Worm (Caenorhabditis elegans) whole organism, L2 larva: ENCODE data around the gene hhat-1.

ENCODE experiments used
- F13H6.1 ChIP-seq: sonication (generic microtip); optimal IDR thresholded peaks from 2 replicates; lab custom pipeline; 2016; ENCODE audit warnings: missing genetic modification characterization, missing compliant biosample characterization
- R02D3.7 ChIP-seq: fragments of 150-350 bp; optimal IDR thresholded peaks from 2 replicates; lab custom pipeline; 2014; ENCODE audit warnings: missing biosample characterization, missing genetic modification characterization
- ZK546.5 ChIP-seq: sonication (generic microtip); optimal IDR thresholded peaks from 2 replicates; lab custom pipeline; 2017; ENCODE audit warnings: missing biosample characterization, missing genetic modification characterization
- alr-1 ChIP-seq: fragments of 150-350 bp; optimal IDR thresholded peaks from 2 replicates; lab custom pipeline; 2014; ENCODE audit warnings: missing biosample characterization, missing genetic modification characterization
- aly-2 ChIP-seq: fragments of 150-350 bp; optimal IDR thresholded peaks from 2 replicates; lab custom pipeline; 2014; ENCODE audit warnings: missing biosample characterization, missing genetic modification characterization
- blmp-1 ChIP-seq: sonication (generic microtip); optimal IDR thresholded peaks from 2 replicates; lab custom pipeline; 2017; ENCODE audit warnings: missing genetic modification characterization, mild to moderate bottlenecking, missing compliant biosample characterization, antibody characterized with exemption, moderate library complexity; ENCODE audit not compliant: insufficient read depth
- ceh-16 ChIP-seq: fragments of 150-350 bp; optimal IDR thresholded peaks from 2 replicates; lab custom pipeline; 2014; ENCODE audit warnings: missing biosample characterization, missing genetic modification characterization
- egl-27 ChIP-seq: sonication (generic microtip); optimal IDR thresholded peaks from 3 replicates; lab custom pipeline; 2017; ENCODE audit warnings: missing biosample characterization, missing genetic modification reagents, missing genetic modification characterization
- elt-3 ChIP-seq: sonication (generic microtip); optimal IDR thresholded peaks from 2 replicates; lab custom pipeline; 2017; ENCODE audit warnings: missing biosample characterization, missing genetic modification characterization
- gmeb-1 ChIP-seq: fragments of 150-350 bp; optimal IDR thresholded peaks from 2 replicates; lab custom pipeline; 2014; ENCODE audit warnings: missing biosample characterization, missing genetic modification characterization
- lin-13 ChIP-seq: fragments of 150-350 bp; optimal IDR thresholded peaks from 2 replicates; lab custom pipeline; 2014; ENCODE audit warnings: missing biosample characterization, missing genetic modification reagents, missing genetic modification characterization
- lsy-2 ChIP-seq, 2 experiments: fragments of 150-350 bp in 1 of 2; sonication (generic microtip) in 1 of 2; optimal IDR thresholded peaks; 2 replicates each; lab custom pipeline; 2014 to 2017; ENCODE audit warnings: missing biosample characterization in 2 of 2, missing genetic modification characterization in 2 of 2
- mab-5 ChIP-seq: fragments of 150-350 bp; optimal IDR thresholded peaks from 2 replicates; lab custom pipeline; 2014; ENCODE audit warnings: missing biosample characterization, missing genetic modification characterization
- mbf-1 ChIP-seq: sonication (generic microtip); optimal IDR thresholded peaks from 2 replicates; lab custom pipeline; 2017; ENCODE audit warnings: missing biosample characterization, missing genetic modification characterization
- mdl-1 ChIP-seq, 2 experiments: fragments of 150-350 bp in 1 of 2; sonication (generic microtip) in 1 of 2; optimal IDR thresholded peaks; 2 replicates each; lab custom pipeline; 2017; ENCODE audit warnings: missing biosample characterization in 2 of 2, missing genetic modification characterization in 2 of 2
- nhr-10 ChIP-seq: sonication (generic microtip); optimal IDR thresholded peaks from 2 replicates; lab custom pipeline; 2017; ENCODE audit warnings: missing biosample characterization, missing genetic modification characterization
- nhr-11 ChIP-seq: fragments of 150-350 bp; optimal IDR thresholded peaks from 2 replicates; lab custom pipeline; 2014; ENCODE audit warnings: missing biosample characterization, missing genetic modification characterization
- nhr-21 ChIP-seq: fragments of 150-350 bp; optimal IDR thresholded peaks from 2 replicates; lab custom pipeline; 2014; ENCODE audit warnings: missing biosample characterization, missing genetic modification characterization
- nhr-23 ChIP-seq: fragments of 150-350 bp; optimal IDR thresholded peaks from 2 replicates; lab custom pipeline; 2014; ENCODE audit warnings: missing biosample characterization, missing genetic modification reagents, missing genetic modification characterization
- nhr-77 ChIP-seq: fragments of 150-350 bp; optimal IDR thresholded peaks from 2 replicates; lab custom pipeline; 2014; ENCODE audit warnings: missing biosample characterization, missing genetic modification characterization
- peb-1 ChIP-seq: fragments of 150-350 bp; optimal IDR thresholded peaks from 2 replicates; lab custom pipeline; 2014; ENCODE audit warnings: missing biosample characterization, missing genetic modification characterization
- sem-4 ChIP-seq: fragments of 150-350 bp; optimal IDR thresholded peaks from 2 replicates; lab custom pipeline; 2014; ENCODE audit warnings: missing biosample characterization, missing genetic modification reagents, missing genetic modification characterization
- skn-1 ChIP-seq: sonication (generic microtip); optimal IDR thresholded peaks from 2 replicates; lab custom pipeline; 2017; ENCODE audit warnings: missing biosample characterization, missing genetic modification characterization
- sma-3 ChIP-seq: sonication (generic microtip); optimal IDR thresholded peaks from 2 replicates; lab custom pipeline; 2016; ENCODE audit warnings: missing genetic modification reagents, missing genetic modification characterization, missing compliant biosample characterization
- sma-9 ChIP-seq, 2 experiments: fragments of 150-350 bp in 1 of 2; sonication (generic microtip) in 1 of 2; optimal IDR thresholded peaks; 2 replicates each; lab custom pipeline; 2014 to 2016; ENCODE audit warnings: missing genetic modification characterization in 2 of 2, mild to moderate bottlenecking in 1 of 2, missing biosample characterization in 1 of 2, missing compliant biosample characterization in 1 of 2, missing genetic modification reagents in 1 of 2, moderate library complexity in 1 of 2
- snpc-4 ChIP-seq: fragments of 150-350 bp; optimal IDR thresholded peaks from 2 replicates; lab custom pipeline; 2014; ENCODE audit warnings: missing biosample characterization, missing genetic modification characterization
- unc-39 ChIP-seq: fragments of 150-350 bp; optimal IDR thresholded peaks from 2 replicates; lab custom pipeline; 2014; ENCODE audit warnings: missing biosample characterization, missing genetic modification characterization
- unc-55 ChIP-seq: fragments of 150-350 bp; sonication (generic microtip); optimal IDR thresholded peaks from 3 replicates; lab custom pipeline; 2014; ENCODE audit warnings: missing biosample characterization, missing genetic modification reagents, missing genetic modification characterization
- unc-62 ChIP-seq: fragments of 150-350 bp; optimal IDR thresholded peaks from 2 replicates; lab custom pipeline; 2014; ENCODE audit warnings: missing biosample characterization, missing genetic modification reagents, missing genetic modification characterization
- ztf-1 ChIP-seq: fragments of 200-800 bp; sonication (Bioruptor generic); conservative IDR thresholded peaks from 2 replicates; pipeline ENCODE4 v1.3.6; 2022; ENCODE audit warnings: missing genetic modification characterization, missing compliant biosample characterization
- ztf-11 ChIP-seq: sonication (generic microtip); optimal IDR thresholded peaks from 2 replicates; lab custom pipeline; 2017; ENCODE audit warnings: missing biosample characterization, missing genetic modification characterization
- ztf-4 ChIP-seq: fragments of 150-350 bp; optimal IDR thresholded peaks from 2 replicates; lab custom pipeline; 2014; ENCODE audit warnings: missing biosample characterization, missing genetic modification characterization

Gene hhat-1

ce11 chrII:14700096-14700495 is 21.8 kb downstream of the hhat-1 start:
- peak; percentile 1 for TF ChIP-seq nhr-21 (tag; lab: Kevin White, UChicago)
- no peak for TF ChIP-seq ztf-4 (tag; lab: Kevin White, UChicago)
- TF ChIP-seq, all 48 proteins: peak for 1

ce11 chrII:14701581-14701980 is 23.3 kb downstream of the hhat-1 start:
- no peak for TF ChIP-seq sma-3 (GFP tag; lab: Kevin White, UChicago)
- no peak for TF ChIP-seq nhr-11 (tag; lab: Kevin White, UChicago)
- TF ChIP-seq snpc-4 (tag; lab: Kevin White, UChicago) = no peak
- TF ChIP-seq mbf-1 (tag; lab: Kevin White, UChicago) = no peak
- TF ChIP-seq unc-55 (GFP tag; lab: Kevin White, UChicago) = no peak
- TF ChIP-seq alr-1 (tag; lab: Kevin White, UChicago) = no peak
- TF ChIP-seq F13H6.1 (tag; lab: Kevin White, UChicago) = no peak
- no peak for TF ChIP-seq lsy-2 (tag; optimal IDR thresholded peaks at IDR 0.05; lab: Kevin White, UChicago)
- no peak for TF ChIP-seq aly-2
- no peak for TF ChIP-seq elt-3 (tag; lab: Kevin White, UChicago)
- no peak for TF ChIP-seq unc-62 (GFP tag; lab: Kevin White, UChicago)
- no peak for TF ChIP-seq peb-1 (tag; lab: Kevin White, UChicago)
- TF ChIP-seq mdl-1 (tag; optimal IDR thresholded peaks at IDR 0.05; lab: Kevin White, UChicago) = no peak
- no peak for TF ChIP-seq nhr-23 (tag; lab: Kevin White, UChicago)
- no peak for TF ChIP-seq mab-5 (tag; lab: Kevin White, UChicago)
- no peak for TF ChIP-seq ztf-11 (tag; lab: Kevin White, UChicago)
- no peak for TF ChIP-seq R02D3.7 (tag; lab: Kevin White, UChicago)

ce11 chrII:14703232-14703926 is 25.1 kb downstream of the hhat-1 start:
- no peak for TF ChIP-seq lin-13 (GFP tag; lab: Kevin White, UChicago)
- TF ChIP-seq egl-27 (tag; lab: Kevin White, UChicago) = no peak
- TF ChIP-seq sma-9 (GFP tag; optimal IDR thresholded peaks at IDR 0.05; lab: Kevin White, UChicago) = peak; percentile 26
- no peak for TF ChIP-seq sma-9 (tag; optimal IDR thresholded peaks at IDR 0.05; lab: Kevin White, UChicago)
- no peak for TF ChIP-seq peb-1 (tag; lab: Kevin White, UChicago)

- TF ChIP-seq ceh-16 = peak; percentile 22
- TF ChIP-seq nhr-21 (tag; lab: Kevin White, UChicago) = peak; percentile 30
- no peak for TF ChIP-seq nhr-77 (tag; lab: Kevin White, UChicago)
Measured at ce11 chrII:14704204-14704603, 25.9 kb downstream of the hhat-1 start.

ce11 chrII:14705215-14705614 is 27.0 kb downstream of the hhat-1 start, which contains the start of gene C09F9.2:
Gene C09F9.2 (plus strand): TSS chrII:14705515.
- TF ChIP-seq ceh-16 = no peak
- TF ChIP-seq sma-9 (GFP tag; optimal IDR thresholded peaks at IDR 0.05; lab: Kevin White, UChicago) = no peak
- no peak for TF ChIP-seq sma-9 (tag; optimal IDR thresholded peaks at IDR 0.05; lab: Kevin White, UChicago)
- TF ChIP-seq nhr-10 (tag; lab: Kevin White, UChicago) = no peak
- no peak for TF ChIP-seq lin-13 (GFP tag; lab: Kevin White, UChicago)
- no peak for TF ChIP-seq nhr-23 (tag; lab: Kevin White, UChicago)
- no peak for TF ChIP-seq sem-4 (tag; lab: Kevin White, UChicago)
- TF ChIP-seq aly-2 = no peak
- no peak for TF ChIP-seq unc-39 (tag; lab: Kevin White, UChicago)
- no peak for TF ChIP-seq gmeb-1
- no peak for TF ChIP-seq ztf-1 (GFP tag; lab: Robert Waterston, UW)
- TF ChIP-seq blmp-1 (tag; lab: Kevin White, UChicago) = no peak
- TF ChIP-seq ZK546.5 (tag; lab: Kevin White, UChicago) = no peak
- no peak for TF ChIP-seq skn-1 (tag; lab: Kevin White, UChicago)
